Fruit fly (Drosophila melanogaster): ENCODE results near the gene futsch.

dm6 chrX:1375265-1375958 lies 33.5 kb upstream of the futsch start, which contains the start of gene AMPKalpha:
- no peak for TF ChIP-seq CG8478 (optimal IDR thresholded peaks at IDR 0.05)
- TF ChIP-seq pan (optimal IDR thresholded peaks at IDR 0.05), result no peak
- no peak for TF ChIP-seq psq (optimal IDR thresholded peaks at IDR 0.05)
- no peak for TF ChIP-seq EcR (GFP tag; optimal IDR thresholded peaks at IDR 0.05)
- no peak for TF ChIP-seq usp (GFP tag; optimal IDR thresholded peaks at IDR 0.05)
